Worm (Caenorhabditis elegans) whole organism, young adult: ENCODE measurements around the gene W03C9.2.

ENCODE experiments used
- C17E4.6 ChIP-seq: fragments of 200-800 bp; sonication (Bioruptor generic); IDR thresholded peaks from 2 replicates; pipeline ENCODE4 v1.3.6; 2022; ENCODE audit warnings: missing genetic modification reagents, missing genetic modification characterization, missing compliant biosample characterization
- D2030.7 ChIP-seq: fragments of 200-800 bp; sonication (Bioruptor generic); IDR thresholded peaks from 2 replicates; pipeline ENCODE4 v1.3.6; 2022; ENCODE audit warnings: missing genetic modification reagents, missing genetic modification characterization, missing compliant biosample characterization
- F10E7.11 ChIP-seq: sonication (generic microtip); optimal IDR thresholded peaks from 2 replicates; lab custom pipeline; 2017; ENCODE audit warnings: mild to moderate bottlenecking, missing genetic modification characterization, moderate library complexity, missing compliant biosample characterization
- F23B12.7 ChIP-seq: sonication (generic microtip); optimal IDR thresholded peaks from 2 replicates; lab custom pipeline; 2017; ENCODE audit warnings: missing genetic modification characterization, mild to moderate bottlenecking, missing compliant biosample characterization, antibody characterized with exemption, moderate library complexity; ENCODE audit not compliant: insufficient read depth
- F33H1.4 ChIP-seq: fragments of 200-800 bp; sonication (Bioruptor generic); IDR thresholded peaks from 2 replicates; pipeline ENCODE4 v1.3.6; 2022; ENCODE audit warnings: missing genetic modification reagents, missing genetic modification characterization, missing compliant biosample characterization
- F37B4.10 ChIP-seq: fragments of 200-800 bp; sonication (Bioruptor generic); IDR thresholded peaks from 2 replicates; pipeline ENCODE4 v1.3.6; 2022; ENCODE audit warnings: missing genetic modification characterization, missing compliant biosample characterization
- F52B5.7 ChIP-seq: sonication (generic microtip); optimal IDR thresholded peaks from 2 replicates; lab custom pipeline; 2016; ENCODE audit warnings: mild to moderate bottlenecking, missing genetic modification characterization, missing compliant biosample characterization
- T07F8.4 ChIP-seq: sonication (generic microtip); optimal IDR thresholded peaks from 2 replicates; lab custom pipeline; 2016; ENCODE audit warnings: mild to moderate bottlenecking, missing genetic modification characterization, moderate library complexity, missing compliant biosample characterization
- T26A5.8 ChIP-seq: sonication (generic microtip); optimal IDR thresholded peaks from 2 replicates; lab custom pipeline; 2016; ENCODE audit warnings: missing genetic modification characterization, missing compliant biosample characterization
- Y53G8AR.9 ChIP-seq: fragments of 200-800 bp; sonication (Bioruptor generic); conservative IDR thresholded peaks from 2 replicates; pipeline ENCODE4 v1.3.6; 2022; ENCODE audit warnings: missing genetic modification reagents, missing genetic modification characterization, missing compliant biosample characterization
- Y56A3A.18 ChIP-seq: fragments of 200-800 bp; sonication (Bioruptor generic); IDR thresholded peaks from 2 replicates; pipeline ENCODE4 v1.3.6; 2022; ENCODE audit warnings: missing genetic modification reagents, missing genetic modification characterization, missing compliant biosample characterization
- Y95B8A.8 ChIP-seq: fragments of 200-800 bp; sonication (Bioruptor generic); IDR thresholded peaks from 2 replicates; pipeline ENCODE4 v1.3.6; 2022; ENCODE audit warnings: missing genetic modification reagents, missing genetic modification characterization, missing compliant biosample characterization
- aptf-3 ChIP-seq: fragments of 200-800 bp; sonication (Bioruptor generic); IDR thresholded peaks from 2 replicates; pipeline ENCODE4 v1.3.6; 2022; ENCODE audit warnings: missing genetic modification characterization, missing compliant biosample characterization
- atf-7 ChIP-seq: sonication (generic microtip); optimal IDR thresholded peaks from 2 replicates; lab custom pipeline; 2017; ENCODE audit warnings: mild to moderate bottlenecking, missing genetic modification characterization, missing compliant biosample characterization
- athp-1 ChIP-seq: sonication (generic microtip); optimal IDR thresholded peaks from 2 replicates; lab custom pipeline; 2017; ENCODE audit warnings: mild to moderate bottlenecking, missing genetic modification characterization, missing compliant biosample characterization
- attf-5 ChIP-seq: fragments of 200-800 bp; sonication (Bioruptor generic); optimal IDR thresholded peaks from 2 replicates; lab custom pipeline; 2018; ENCODE audit warnings: mild to moderate bottlenecking, missing genetic modification characterization, missing compliant biosample characterization
- cebp-2 ChIP-seq: fragments of 200-800 bp; sonication (Bioruptor generic); IDR thresholded peaks from 2 replicates; pipeline ENCODE4 v1.3.6; 2022; ENCODE audit warnings: missing genetic modification characterization, missing compliant biosample characterization
- ceh-58 ChIP-seq: fragments of 200-800 bp; sonication (Bioruptor generic); IDR thresholded peaks from 2 replicates; pipeline ENCODE4 v1.3.6; 2022; ENCODE audit warnings: missing genetic modification characterization, missing compliant biosample characterization
- die-1 ChIP-seq: sonication (generic microtip); optimal IDR thresholded peaks from 2 replicates; lab custom pipeline; 2016; ENCODE audit warnings: missing genotype, mild to moderate bottlenecking, missing genetic modification characterization, missing compliant biosample characterization
- dox-1 ChIP-seq: fragments of 200-800 bp; sonication (Bioruptor generic); IDR thresholded peaks from 2 replicates; pipeline ENCODE4 v1.3.6; 2022; ENCODE audit warnings: missing genetic modification reagents, missing genetic modification characterization, missing compliant biosample characterization
- egl-18 ChIP-seq: fragments of 200-800 bp; sonication (Bioruptor generic); IDR thresholded peaks from 2 replicates; pipeline ENCODE4 v1.3.6; 2022; ENCODE audit warnings: missing genetic modification reagents, missing genetic modification characterization, missing compliant biosample characterization
- fkh-3 ChIP-seq: sonication (generic microtip); optimal IDR thresholded peaks from 2 replicates; lab custom pipeline; 2016; ENCODE audit warnings: mild to moderate bottlenecking, missing genetic modification characterization, missing compliant biosample characterization
- gei-17 ChIP-seq: fragments of 200-800 bp; sonication (Bioruptor generic); optimal IDR thresholded peaks from 2 replicates; lab custom pipeline; 2018; ENCODE audit warnings: mild to moderate bottlenecking, missing genetic modification characterization, missing compliant biosample characterization
- hmg-20 ChIP-seq: fragments of 200-800 bp; sonication (Bioruptor generic); IDR thresholded peaks from 2 replicates; pipeline ENCODE4 v1.3.6; 2022; ENCODE audit warnings: missing genetic modification reagents, missing genetic modification characterization, missing compliant biosample characterization
- hrde-1 ChIP-seq: sonication (generic microtip); optimal IDR thresholded peaks from 2 replicates; lab custom pipeline; 2016; ENCODE audit warnings: missing genetic modification characterization, mild to moderate bottlenecking, missing compliant biosample characterization, moderate library complexity, missing genotype, missing genetic modification reagents, borderline replicate concordance
- let-607 ChIP-seq, 2 experiments: fragments of 200-800 bp in 1 of 2; sonication (Bioruptor generic) in 1 of 2; sonication (generic microtip) in 1 of 2; optimal IDR thresholded peaks; 2 replicates each; lab custom pipeline; 2016 to 2018; ENCODE audit warnings: mild to moderate bottlenecking in 2 of 2, missing compliant biosample characterization in 2 of 2, missing genetic modification characterization in 2 of 2, moderate library complexity in 2 of 2, missing genotype in 1 of 2
- lir-1 ChIP-seq: fragments of 200-800 bp; sonication (Bioruptor generic); conservative IDR thresholded peaks from 2 replicates; pipeline ENCODE4 v1.3.6; 2022; ENCODE audit warnings: missing genetic modification reagents, missing genetic modification characterization, missing compliant biosample characterization
- madf-3 ChIP-seq: fragments of 200-800 bp; sonication (Bioruptor generic); IDR thresholded peaks from 2 replicates; pipeline ENCODE4 v1.3.6; 2022; ENCODE audit warnings: missing genetic modification reagents, missing genetic modification characterization, missing compliant biosample characterization
- madf-6 ChIP-seq: fragments of 200-800 bp; sonication (Bioruptor generic); IDR thresholded peaks from 2 replicates; pipeline ENCODE4 v1.3.6; 2022; ENCODE audit warnings: missing genetic modification reagents, missing genetic modification characterization, missing compliant biosample characterization
- mcd-1 ChIP-seq: fragments of 200-800 bp; sonication (Bioruptor generic); IDR thresholded peaks from 2 replicates; pipeline ENCODE4 v1.3.6; 2022; ENCODE audit warnings: missing genetic modification reagents, missing genetic modification characterization, missing compliant biosample characterization
- nhr-27 ChIP-seq: fragments of 200-800 bp; sonication (Bioruptor generic); optimal IDR thresholded peaks from 2 replicates; lab custom pipeline; 2018; ENCODE audit warnings: mild to moderate bottlenecking, missing genetic modification characterization, moderate library complexity, missing compliant biosample characterization
- nhr-90 ChIP-seq: sonication (generic microtip); optimal IDR thresholded peaks from 2 replicates; lab custom pipeline; 2016; ENCODE audit warnings: missing genotype, mild to moderate bottlenecking, missing genetic modification characterization, missing compliant biosample characterization
- rcor-1 ChIP-seq: fragments of 200-800 bp; sonication (Bioruptor generic); IDR thresholded peaks from 2 replicates; pipeline ENCODE4 v1.3.6; 2022; ENCODE audit warnings: missing genetic modification reagents, missing genetic modification characterization, missing compliant biosample characterization
- snpc-3.4 ChIP-seq: sonication (generic microtip); optimal IDR thresholded peaks from 2 replicates; lab custom pipeline; 2017; ENCODE audit warnings: missing genetic modification characterization, mild to moderate bottlenecking, missing compliant biosample characterization, antibody characterized with exemption, moderate library complexity, missing genotype, missing genetic modification reagents
- snpc-4 ChIP-seq, 5 experiments: fragments of 150-350 bp in 1 of 5; sonication (generic microtip) in 4 of 5; optimal IDR thresholded peaks; 2 replicates each; lab custom pipeline; 2014 to 2018; ENCODE audit warnings: missing genetic modification characterization in 5 of 5, missing biosample characterization in 3 of 5, antibody characterized with exemption in 2 of 5, mild to moderate bottlenecking in 2 of 5, missing compliant biosample characterization in 2 of 5, missing genotype in 2 of 5, moderate library complexity in 2 of 5, missing genetic modification reagents in 1 of 5
- tlf-1 ChIP-seq: fragments of 200-800 bp; sonication (Bioruptor generic); optimal IDR thresholded peaks from 2 replicates; lab custom pipeline; 2018; ENCODE audit warnings: mild to moderate bottlenecking, missing genetic modification characterization, missing compliant biosample characterization
- xnd-1 ChIP-seq: sonication (generic microtip); optimal IDR thresholded peaks from 2 replicates; lab custom pipeline; 2016; ENCODE audit warnings: missing genotype, missing genetic modification reagents, missing genetic modification characterization, missing compliant biosample characterization
- zim-3 ChIP-seq: sonication (generic microtip); optimal IDR thresholded peaks from 2 replicates; lab custom pipeline; 2017; ENCODE audit warnings: mild to moderate bottlenecking, missing genetic modification characterization, moderate library complexity, missing compliant biosample characterization
- ztf-26 ChIP-seq: sonication (generic microtip); optimal IDR thresholded peaks from 2 replicates; lab custom pipeline; 2017; ENCODE audit warnings: missing genetic modification characterization, missing compliant biosample characterization
- ztf-28 ChIP-seq: fragments of 200-800 bp; sonication (Bioruptor generic); IDR thresholded peaks from 2 replicates; pipeline ENCODE4 v1.3.6; 2022; ENCODE audit warnings: missing genetic modification reagents, missing genetic modification characterization, missing compliant biosample characterization
- ztf-6 ChIP-seq: fragments of 200-800 bp; sonication (Bioruptor generic); IDR thresholded peaks from 2 replicates; pipeline ENCODE4 v1.3.6; 2022; ENCODE audit warnings: missing genetic modification reagents, missing genetic modification characterization, missing compliant biosample characterization

Gene W03C9.2

DNA sequence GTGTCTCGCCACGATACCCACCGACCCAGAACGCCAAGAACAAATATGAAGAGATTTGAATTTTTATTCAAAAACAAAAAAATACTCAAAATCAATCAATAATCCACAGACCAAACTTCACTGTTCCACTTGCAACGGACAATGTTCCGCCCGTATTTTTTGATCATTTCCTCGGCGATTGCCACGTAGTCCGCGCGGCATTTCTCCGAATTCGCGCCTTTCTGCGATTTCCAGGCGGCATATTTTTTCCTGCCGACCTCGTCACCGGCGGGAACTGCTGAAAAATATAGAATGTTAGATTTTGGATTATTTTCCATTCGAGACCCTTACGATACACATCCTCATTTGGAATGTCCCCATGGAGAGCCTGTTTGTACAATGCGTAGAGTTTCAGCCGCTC is 10.1 kb downstream of the W03C9.2 start (continued):
- TF ChIP-seq C17E4.6 (GFP tag; lab: Robert Waterston, UW): peak; percentile 11; the same call in 1 of the 2 replicates
- peak; percentile 43; the same call in 1 of the 2 replicates for TF ChIP-seq dox-1
- TF ChIP-seq ceh-58: no peak
- TF ChIP-seq xnd-1 (tag; lab: Kevin White, UChicago): peak; percentile 36
- TF ChIP-seq madf-3 (GFP tag; lab: Robert Waterston, UW): 0 out of 2 replicates have a peak, but pooled peaks have one; percentile 8
- TF ChIP-seq die-1 (tag; lab: Kevin White, UChicago): peak; percentile 41
- TF ChIP-seq F33H1.4 (GFP tag; lab: Robert Waterston, UW): peak; percentile 41; the same call in 1 of the 2 replicates
- peak; percentile 18 for TF ChIP-seq T26A5.8 (tag; lab: Kevin White, UChicago)
- no peak for TF ChIP-seq lir-1 (GFP tag; lab: Robert Waterston, UW)
- TF ChIP-seq F23B12.7 (tag; lab: Kevin White, UChicago): no peak

DNA sequence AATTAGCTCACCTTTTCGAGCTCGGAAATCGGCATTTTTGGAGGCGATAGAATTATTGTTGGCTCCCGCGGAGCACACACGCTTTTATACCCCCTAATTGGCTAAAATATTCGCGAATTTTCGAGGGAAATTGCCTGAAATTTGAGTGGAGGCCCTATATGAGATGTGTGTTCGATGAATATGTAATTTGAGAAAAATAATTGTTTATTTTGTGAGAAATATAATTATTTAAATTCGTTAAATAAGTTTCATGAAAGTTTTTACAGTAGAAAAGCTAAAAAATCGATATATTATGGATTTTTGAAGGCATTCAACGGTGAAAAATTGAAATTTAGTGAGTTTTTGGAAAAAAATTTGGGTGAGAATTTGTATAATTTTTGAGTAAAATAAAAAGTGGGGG is 11.5 kb downstream of the W03C9.2 start, which contains the start of gene acbp-6:
TSS of gene acbp-6 (minus strand) at position 101 of the 400 bp plus-strand sequence.
- TF ChIP-seq Y56A3A.18 (GFP tag; lab: Robert Waterston, UW) (no peak), Y95B8A.8 (no peak), Y53G8AR.9 (GFP tag; lab: Robert Waterston, UW) (0 out of 2 replicates have a peak, but pooled peaks have one; percentile 22), rcor-1 (GFP tag; lab: Robert Waterston, UW) (no peak), F52B5.7 (tag; lab: Kevin White, UChicago) (no peak)

ce11 chrII:11974048-11974995 is 12.2 kb downstream of the W03C9.2 start:
- TF ChIP-seq madf-6 (GFP tag; lab: Robert Waterston, UW) (peak; percentile 93), fkh-3 (tag; lab: Kevin White, UChicago) (peak; percentile 34), cebp-2 (GFP tag; lab: Robert Waterston, UW) (peak; percentile 85; the same call in 1 of the 2 replicates), attf-5 (GFP tag; lab: Kevin White, UChicago) (no peak), tlf-1 (no peak), mcd-1 (0 out of 2 replicates have a peak, but pooled peaks have one; percentile 24), aptf-3 (0 out of 2 replicates have a peak, but pooled peaks have one; percentile 55), gei-17 (GFP tag; lab: Kevin White, UChicago) (peak; percentile 46), snpc-4 (GFP tag; optimal IDR thresholded peaks at IDR 0.05; lab: Kevin White, UChicago) (no peak), snpc-4 (tag; optimal IDR thresholded peaks at IDR 0.05; lab: Kevin White, UChicago) (peak in 1 of 4 experiments; percentile 30), zim-3 (tag; lab: Kevin White, UChicago) (peak; percentile 75), nhr-27 (tag; lab: Kevin White, UChicago) (peak; percentile 17), ztf-6 (GFP tag; lab: Robert Waterston, UW) (no peak), ztf-28 (GFP tag; lab: Robert Waterston, UW) (0 out of 2 replicates have a peak, but pooled peaks have one; percentile 36), Y56A3A.18 (GFP tag; lab: Robert Waterston, UW) (peak; percentile 47; the same call in 1 of the 2 replicates), T07F8.4 (no peak), snpc-3.4 (tag; lab: Kevin White, UChicago) (peak; percentile 33), let-607 (tag; optimal IDR thresholded peaks at IDR 0.05; lab: Kevin White, UChicago) (peak; percentile 22 to 50), atf-7 (tag; lab: Kevin White, UChicago) (peak; percentile 84), F10E7.11 (tag; lab: Kevin White, UChicago) (peak; percentile 60), nhr-90 (tag; lab: Kevin White, UChicago) (no peak), F37B4.10 (GFP tag; lab: Robert Waterston, UW) (0 out of 2 replicates have a peak, but pooled peaks have one; percentile 58), egl-18 (0 out of 2 replicates have a peak, but pooled peaks have one; percentile 51), F33H1.4 (GFP tag; lab: Robert Waterston, UW) (peak; percentile 82), athp-1 (tag; lab: Kevin White, UChicago) (peak; percentile 72), hmg-20 (GFP tag; lab: Robert Waterston, UW) (no peak), hrde-1 (peak; percentile 49), D2030.7 (GFP tag; lab: Robert Waterston, UW) (0 out of 2 replicates have a peak, but pooled peaks have one; percentile 42), ztf-26 (tag; lab: Kevin White, UChicago) (peak; percentile 44), dox-1 (peak; percentile 35; the same call in 1 of the 2 replicates)
